Worm (Caenorhabditis elegans) whole organism, L4/young adult: ENCODE measurements around the gene cup-4.

Experiments
- W03F9.2 ChIP-seq: fragments of 150-350 bp; optimal IDR thresholded peaks from 2 replicates; lab custom pipeline; 2014; ENCODE audit warnings: missing biosample characterization, missing genetic modification characterization
- him-1 ChIP-seq: sonication (generic microtip); optimal IDR thresholded peaks from 2 replicates; lab custom pipeline; 2016; ENCODE audit warnings: missing genotype, missing genetic modification reagents, missing genetic modification characterization, missing compliant biosample characterization

DNA sequence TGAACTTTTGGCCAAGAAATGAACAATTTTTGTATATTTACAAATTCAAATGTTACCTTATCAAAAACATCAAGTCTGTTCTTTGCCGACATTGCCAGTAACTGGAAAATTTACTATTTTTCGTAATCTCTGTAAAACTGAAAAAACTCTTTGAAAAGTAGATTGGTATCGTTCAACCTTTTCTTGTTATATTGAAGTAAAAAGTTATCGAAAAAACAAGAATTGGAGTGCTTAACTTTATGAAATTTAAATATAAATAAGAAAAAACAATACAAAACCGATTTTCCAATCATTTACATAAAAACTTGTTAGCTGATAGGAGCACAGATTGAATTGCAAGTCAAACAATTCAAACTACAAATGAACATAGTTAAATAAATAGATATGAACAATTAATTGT lies 18.6 kb downstream of the cup-4 start, which contains the start of gene ZK688.11:
- TF ChIP-seq him-1 (tag; lab: Kevin White, UChicago) (no peak), W03F9.2 (tag; lab: Kevin White, UChicago) (no peak)
